Worm (Caenorhabditis elegans) whole organism, L1 larva: ENCODE results near the gene B0495.9.

ENCODE experiments used
- F16B12.6 ChIP-seq: fragments of 150-350 bp; optimal IDR thresholded peaks from 2 replicates; lab custom pipeline; 2014; ENCODE audit warnings: missing biosample characterization, missing genetic modification characterization
- aha-1 ChIP-seq: fragments of 150-350 bp; optimal IDR thresholded peaks from 2 replicates; lab custom pipeline; 2014; ENCODE audit warnings: missing biosample characterization, missing genetic modification characterization
- alr-1 ChIP-seq: fragments of 200-800 bp; sonication (Bioruptor generic); optimal IDR thresholded peaks from 2 replicates; lab custom pipeline; 2018; ENCODE audit warnings: borderline replicate concordance, mild to moderate bottlenecking, missing genetic modification characterization, missing compliant biosample characterization
- aly-2 ChIP-seq: fragments of 150-350 bp; optimal IDR thresholded peaks from 2 replicates; lab custom pipeline; 2014; ENCODE audit warnings: missing biosample characterization, missing genetic modification characterization
- blmp-1 ChIP-seq: fragments of 150-350 bp; optimal IDR thresholded peaks from 2 replicates; lab custom pipeline; 2014; ENCODE audit warnings: missing biosample characterization, missing genetic modification characterization
- ceh-82 ChIP-seq, 3 experiments: fragments of 150-350 bp in 1 of 3; sonication (generic microtip) in 2 of 3; optimal IDR thresholded peaks; 2 replicates each; lab custom pipeline; 2014 to 2017; ENCODE audit warnings: missing biosample characterization in 3 of 3, missing genetic modification characterization in 3 of 3
- ceh-90 ChIP-seq: sonication (generic microtip); optimal IDR thresholded peaks from 2 replicates; lab custom pipeline; 2016; ENCODE audit warnings: missing genetic modification characterization, missing compliant biosample characterization
- dpl-1 ChIP-seq, 3 experiments: fragments of 150-350 bp in 2 of 3; sonication (generic microtip) in 1 of 3; optimal IDR thresholded peaks; 2 replicates each; lab custom pipeline; 2014 to 2017; ENCODE audit warnings: missing biosample characterization in 3 of 3, missing genetic modification characterization in 3 of 3, missing genetic modification reagents in 3 of 3
- efl-1 ChIP-seq, 4 experiments: fragments of 150-350 bp; optimal IDR thresholded peaks in 3 of 4; peaks in 1 of 4; 1 replicate in 1 of 4; 2 replicates in 3 of 4; lab custom pipeline; 2014; ENCODE audit warnings: missing biosample characterization in 2 of 4, missing genetic modification characterization in 2 of 4, missing genetic modification reagents in 2 of 4
- efl-3 ChIP-seq: fragments of 200-800 bp; sonication (Bioruptor generic); optimal IDR thresholded peaks from 2 replicates; lab custom pipeline; 2018; ENCODE audit warnings: mild to moderate bottlenecking, missing genetic modification characterization, missing compliant biosample characterization
- egl-27 ChIP-seq, 2 experiments: fragments of 150-350 bp in 1 of 2; sonication (generic microtip); optimal IDR thresholded peaks; 3 replicates each; lab custom pipeline; 2017 to 2018; ENCODE audit warnings: missing biosample characterization in 2 of 2, missing genetic modification characterization in 2 of 2, missing genetic modification reagents in 2 of 2
- elt-2 ChIP-seq: sonication (generic microtip); optimal IDR thresholded peaks from 2 replicates; lab custom pipeline; 2016; ENCODE audit warnings: missing genetic modification characterization, mild to moderate bottlenecking, inconsistent platforms, missing compliant biosample characterization, missing genetic modification reagents
- fkh-10 ChIP-seq: sonication (generic microtip); optimal IDR thresholded peaks from 2 replicates; lab custom pipeline; 2017; ENCODE audit warnings: missing biosample characterization, missing genetic modification reagents, missing genetic modification characterization
- fkh-4 ChIP-seq: sonication (generic microtip); optimal IDR thresholded peaks from 2 replicates; lab custom pipeline; 2016; ENCODE audit warnings: missing compliant biosample characterization, missing genetic modification characterization, borderline replicate concordance
- hlh-17 ChIP-seq: fragments of 200-800 bp; sonication (Bioruptor generic); optimal IDR thresholded peaks from 2 replicates; lab custom pipeline; 2018; ENCODE audit warnings: missing genetic modification characterization, mild to moderate bottlenecking, missing compliant biosample characterization, moderate library complexity, borderline replicate concordance
- jun-1 ChIP-seq: fragments of 150-350 bp; optimal IDR thresholded peaks from 2 replicates; lab custom pipeline; 2014; ENCODE audit warnings: missing biosample characterization, missing genetic modification reagents, missing genetic modification characterization
- lin-13 ChIP-seq: fragments of 150-350 bp; optimal IDR thresholded peaks from 2 replicates; lab custom pipeline; 2014; ENCODE audit warnings: missing biosample characterization, missing genetic modification reagents, missing genetic modification characterization
- lin-14 ChIP-seq: fragments of 200-800 bp; sonication (Bioruptor generic); optimal IDR thresholded peaks from 2 replicates; lab custom pipeline; 2018; ENCODE audit warnings: mild to moderate bottlenecking, missing genetic modification characterization, moderate library complexity, missing compliant biosample characterization
- lin-35 ChIP-seq, 2 experiments: fragments of 150-350 bp; optimal IDR thresholded peaks; 2 replicates each; lab custom pipeline; 2014; ENCODE audit warnings: missing biosample characterization in 2 of 2, missing genetic modification characterization in 2 of 2, missing genetic modification reagents in 2 of 2
- lsy-2 ChIP-seq, 2 experiments: fragments of 150-350 bp; optimal IDR thresholded peaks; 2 replicates each; lab custom pipeline; 2014; ENCODE audit warnings: missing biosample characterization in 2 of 2, missing genetic modification characterization in 2 of 2
- mdl-1 ChIP-seq, 2 experiments: fragments of 150-350 bp; optimal IDR thresholded peaks; 2 replicates each; lab custom pipeline; 2014 to 2017; ENCODE audit warnings: missing biosample characterization in 2 of 2, missing genetic modification characterization in 2 of 2, inconsistent platforms in 1 of 2
- mef-2 ChIP-seq: fragments of 150-350 bp; optimal IDR thresholded peaks from 2 replicates; lab custom pipeline; 2014; ENCODE audit warnings: missing biosample characterization, missing genetic modification characterization
- mep-1 ChIP-seq: fragments of 150-350 bp; optimal IDR thresholded peaks from 2 replicates; lab custom pipeline; 2014; ENCODE audit warnings: missing biosample characterization, missing genetic modification characterization
- nhr-20 ChIP-seq: sonication (generic microtip); optimal IDR thresholded peaks from 2 replicates; lab custom pipeline; 2016; ENCODE audit warnings: mild to moderate bottlenecking, missing genetic modification characterization, missing compliant biosample characterization
- nhr-76 ChIP-seq: sonication (generic microtip); optimal IDR thresholded peaks from 2 replicates; lab custom pipeline; 2017; ENCODE audit warnings: missing biosample characterization, missing genetic modification characterization
- nhr-84 ChIP-seq: sonication (generic microtip); optimal IDR thresholded peaks from 2 replicates; lab custom pipeline; 2017; ENCODE audit warnings: missing biosample characterization, missing genetic modification characterization
- nhr-85 ChIP-seq: sonication (generic microtip); peaks from one replicate; lab custom pipeline; 2016; ENCODE audit warnings: missing genetic modification characterization, inconsistent platforms, missing compliant biosample characterization
- pax-3 ChIP-seq: fragments of 200-800 bp; sonication (Bioruptor generic); optimal IDR thresholded peaks from 2 replicates; lab custom pipeline; 2018; ENCODE audit warnings: mild to moderate bottlenecking, missing genetic modification characterization, moderate library complexity, missing compliant biosample characterization
- rnt-1 ChIP-seq: sonication (generic microtip); optimal IDR thresholded peaks from 2 replicates; lab custom pipeline; 2016; ENCODE audit warnings: mild to moderate bottlenecking, missing genetic modification characterization, moderate library complexity, missing compliant biosample characterization
- skn-1 ChIP-seq: fragments of 150-350 bp; optimal IDR thresholded peaks from 2 replicates; lab custom pipeline; 2014; ENCODE audit warnings: missing biosample characterization, missing genetic modification characterization
- snu-23 ChIP-seq: sonication (generic microtip); optimal IDR thresholded peaks from 2 replicates; lab custom pipeline; 2016; ENCODE audit warnings: missing genetic modification characterization, missing compliant biosample characterization
- sox-4 ChIP-seq: sonication (generic microtip); optimal IDR thresholded peaks from 2 replicates; lab custom pipeline; 2016; ENCODE audit warnings: missing genetic modification characterization, missing compliant biosample characterization
- sptf-1 ChIP-seq: fragments of 150-350 bp; optimal IDR thresholded peaks from 2 replicates; lab custom pipeline; 2014; ENCODE audit warnings: missing biosample characterization, missing genetic modification characterization
- unc-130 ChIP-seq: fragments of 150-350 bp; optimal IDR thresholded peaks from 2 replicates; lab custom pipeline; 2017; ENCODE audit warnings: missing biosample characterization, missing genetic modification characterization, inconsistent platforms
- vab-15 ChIP-seq: sonication (generic microtip); optimal IDR thresholded peaks from 2 replicates; lab custom pipeline; 2017; ENCODE audit warnings: missing genotype, mild to moderate bottlenecking, missing genetic modification characterization, missing compliant biosample characterization
- zip-4 ChIP-seq: fragments of 200-800 bp; sonication (Bioruptor generic); optimal IDR thresholded peaks from 2 replicates; lab custom pipeline; 2018; ENCODE audit warnings: mild to moderate bottlenecking, missing genetic modification characterization, moderate library complexity, missing compliant biosample characterization
- ztf-11 ChIP-seq, 2 experiments: sonication (generic microtip); optimal IDR thresholded peaks; 2 replicates each; lab custom pipeline; 2016 to 2017; ENCODE audit warnings: missing genetic modification characterization in 2 of 2, missing biosample characterization in 1 of 2, missing compliant biosample characterization in 1 of 2

Gene B0495.9

DNA sequence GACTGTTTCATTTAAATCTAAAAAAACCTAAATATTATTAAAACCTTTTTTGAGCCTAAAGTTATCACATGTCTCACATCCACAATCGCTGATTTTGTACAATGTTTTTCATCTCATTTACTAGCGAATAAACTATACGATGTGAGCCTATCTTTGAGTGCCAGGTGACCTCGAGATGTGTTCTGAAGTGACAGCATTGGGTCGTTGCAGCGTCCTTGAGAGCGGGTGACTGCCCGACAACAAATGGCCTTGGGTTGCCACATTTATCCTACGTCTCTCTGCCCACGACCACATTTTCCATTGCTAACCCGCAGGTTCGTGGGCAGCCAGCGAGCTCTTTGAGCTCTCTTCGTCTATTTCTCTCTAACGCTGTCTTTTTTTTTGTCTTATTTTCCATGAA lies 41.5 kb downstream of the B0495.9 start, which contains the start of gene lir-2:
Gene lir-2, plus strand, starts transcription at position 301 of the 400 bp plus-strand sequence.
- TF ChIP-seq lin-14 (GFP tag; lab: Kevin White, UChicago) (no peak), efl-1 (optimal IDR thresholded peaks at IDR 0.05; lab: Kevin White, UChicago) (peak in 1 of 2 experiments; percentile 3), efl-1 (GFP tag; optimal IDR thresholded peaks at IDR 0.05 in 1 of 2; lab: Kevin White, UChicago) (no peak), zip-4 (GFP tag; lab: Kevin White, UChicago) (no peak), unc-130 (tag; lab: Kevin White, UChicago) (no peak)

DNA sequence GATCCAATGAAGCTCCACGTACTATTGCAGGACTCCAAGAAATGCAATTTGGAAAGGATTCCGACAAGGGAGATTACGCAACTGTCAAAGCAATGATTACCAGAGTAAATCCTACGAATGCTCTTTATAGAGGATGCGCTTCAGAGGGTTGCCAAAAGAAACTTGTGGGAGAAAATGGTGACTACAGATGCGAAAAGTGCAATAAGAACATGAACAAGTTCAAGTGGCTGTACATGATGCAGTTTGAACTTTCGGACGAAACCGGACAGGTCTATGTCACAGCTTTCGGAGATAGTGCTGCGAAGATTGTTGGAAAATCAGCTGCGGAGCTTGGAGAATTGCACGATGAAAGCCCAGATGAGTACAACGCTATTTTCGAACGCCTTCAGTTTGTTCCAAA lies 42.2 kb downstream of the B0495.9 start:
- TF ChIP-seq ceh-82 (tag; optimal IDR thresholded peaks at IDR 0.05; lab: Kevin White, UChicago) (no peak), hlh-17 (GFP tag; lab: Kevin White, UChicago) (no peak), mef-2 (no peak), lin-13 (GFP tag; lab: Kevin White, UChicago) (no peak), nhr-84 (tag; lab: Kevin White, UChicago) (no peak), mdl-1 (tag; optimal IDR thresholded peaks at IDR 0.05; lab: Kevin White, UChicago) (no peak), lsy-2 (tag; optimal IDR thresholded peaks at IDR 0.05; lab: Kevin White, UChicago) (no peak), ceh-90 (tag; lab: Kevin White, UChicago) (no peak), aha-1 (tag; lab: Kevin White, UChicago) (no peak), sox-4 (tag; lab: Kevin White, UChicago) (no peak), ztf-11 (tag; optimal IDR thresholded peaks at IDR 0.05; lab: Kevin White, UChicago) (no peak), pax-3 (no peak), sptf-1 (tag; lab: Kevin White, UChicago) (no peak), fkh-4 (tag; lab: Kevin White, UChicago) (no peak), nhr-20 (no peak), nhr-76 (tag; lab: Kevin White, UChicago) (no peak), lin-14 (GFP tag; lab: Kevin White, UChicago) (no peak)

DNA sequence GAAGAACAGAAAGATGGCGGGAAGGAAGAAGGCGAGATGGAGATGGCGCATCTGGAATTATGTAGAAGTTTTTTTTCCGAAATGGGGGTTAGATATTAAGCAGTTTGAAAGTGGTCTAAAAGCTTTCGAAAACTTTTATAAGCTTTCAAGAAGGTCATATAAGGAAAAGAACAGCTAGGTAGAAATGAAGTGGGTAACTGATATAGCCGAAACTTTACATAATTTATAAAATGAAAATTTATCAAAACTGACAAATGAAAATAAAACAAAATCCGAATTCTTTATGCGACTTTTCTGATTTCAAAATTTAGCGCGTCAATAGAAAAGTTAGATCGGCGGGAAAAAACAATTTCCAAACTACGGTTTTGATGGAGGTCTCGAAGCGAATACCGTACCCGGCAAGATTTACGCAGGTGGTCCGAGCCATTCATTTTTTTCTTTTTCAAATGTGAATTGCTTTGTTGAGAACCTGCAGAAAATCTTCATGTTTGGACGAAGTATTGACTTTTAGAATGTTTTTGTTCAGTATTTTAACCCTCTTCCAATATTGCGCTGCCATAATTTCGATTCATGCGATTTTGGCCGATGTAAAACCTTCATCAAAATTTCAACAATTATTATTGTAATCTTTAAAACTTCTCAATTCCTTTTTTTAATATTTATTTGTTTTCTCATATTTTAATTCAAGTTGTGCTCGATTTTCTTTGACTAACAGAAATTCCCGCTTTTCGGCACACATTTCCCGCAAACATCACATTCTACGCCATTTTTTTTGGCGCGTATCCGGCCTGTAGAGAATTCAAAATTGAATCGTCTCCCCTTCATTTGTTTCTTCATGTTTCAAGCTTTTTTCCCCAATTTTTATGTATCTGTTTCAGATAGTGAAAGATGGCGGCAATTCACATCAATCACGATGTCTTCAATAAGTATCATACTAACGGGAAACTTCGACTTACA lies 44.5 kb downstream of the B0495.9 start, which contains the start of the genes F18A1.7 and rpa-1:
Gene F18A1.7, minus strand, starts transcription at position 51 of the 957 bp plus-strand sequence.
Gene rpa-1, plus strand, starts transcription at position 879 of the 957 bp plus-strand sequence.
- TF ChIP-seq efl-1 (optimal IDR thresholded peaks at IDR 0.05; lab: Kevin White, UChicago) (peak; percentile 36 to 54), efl-1 (GFP tag; optimal IDR thresholded peaks at IDR 0.05 in 1 of 2; lab: Kevin White, UChicago) (peak; percentile 9 to 62), fkh-4 (tag; lab: Kevin White, UChicago) (no peak), mep-1 (tag; lab: Kevin White, UChicago) (peak; percentile 25), snu-23 (GFP tag; lab: Kevin White, UChicago) (peak; percentile 15), lsy-2 (tag; optimal IDR thresholded peaks at IDR 0.05; lab: Kevin White, UChicago) (peak; percentile 11 to 60), blmp-1 (tag; lab: Kevin White, UChicago) (peak; percentile 39), dpl-1 (GFP tag; optimal IDR thresholded peaks at IDR 0.05; lab: Kevin White, UChicago) (peak; percentile 53 to 82 (median 71)), nhr-85 (tag; lab: Kevin White, UChicago) (no peak), lin-35 (GFP tag; optimal IDR thresholded peaks at IDR 0.05; lab: Kevin White, UChicago) (peak; percentile 59 to 76), skn-1 (no peak), jun-1 (no peak), efl-3 (GFP tag; lab: Kevin White, UChicago) (no peak), fkh-10 (no peak), F16B12.6 (tag; lab: Kevin White, UChicago) (peak; percentile 78), elt-2 (tag; lab: Kevin White, UChicago) (no peak)

DNA sequence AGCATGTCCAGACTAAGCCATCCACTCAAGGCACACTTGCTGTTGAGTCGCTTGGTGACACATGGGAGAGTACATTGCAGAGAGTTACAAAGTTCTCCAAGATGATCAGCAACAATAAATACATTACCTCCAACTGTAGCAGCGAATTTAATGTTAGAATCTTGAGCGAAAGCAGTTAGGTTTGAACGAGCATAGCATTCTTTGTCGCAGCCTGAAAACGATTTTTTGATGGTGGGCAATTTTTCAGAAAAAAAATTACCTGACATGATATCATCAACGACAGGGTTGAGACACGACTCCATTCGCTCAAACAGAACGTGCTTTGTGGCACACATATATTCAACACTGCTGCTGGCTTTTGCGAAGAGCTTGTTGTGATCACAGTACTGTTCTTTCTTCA lies 45.5 kb downstream of the B0495.9 start:
- no peak for TF ChIP-seq egl-27 (tag; optimal IDR thresholded peaks at IDR 0.05; lab: Kevin White, UChicago)
- TF ChIP-seq aly-2 (tag; lab: Kevin White, UChicago): no peak
- TF ChIP-seq alr-1: no peak
- TF ChIP-seq aha-1 (tag; lab: Kevin White, UChicago): no peak
- TF ChIP-seq efl-1 (optimal IDR thresholded peaks at IDR 0.05; lab: Kevin White, UChicago): no peak
- TF ChIP-seq efl-1 (GFP tag; optimal IDR thresholded peaks at IDR 0.05 in 1 of 2; lab: Kevin White, UChicago): peak in 1 of 2 experiments; percentile 51
- TF ChIP-seq vab-15 (tag; lab: Kevin White, UChicago): no peak
- no peak for TF ChIP-seq rnt-1
- TF ChIP-seq nhr-84 (tag; lab: Kevin White, UChicago): no peak
- TF ChIP-seq pax-3: no peak
